Fruit fly (Drosophila melanogaster): Measurements from ENCODE around the gene Pex7.
A peak's percentile ranks its signal among the peaks of the same experiment; 100 is the strongest.

The Pex7 gene

dm6 chr3L:8657429-8657754 is 10.4 kb downstream of the Pex7 start:
- TF ChIP-seq Dll (optimal IDR thresholded peaks at IDR 0.05) = no peak

DNA sequence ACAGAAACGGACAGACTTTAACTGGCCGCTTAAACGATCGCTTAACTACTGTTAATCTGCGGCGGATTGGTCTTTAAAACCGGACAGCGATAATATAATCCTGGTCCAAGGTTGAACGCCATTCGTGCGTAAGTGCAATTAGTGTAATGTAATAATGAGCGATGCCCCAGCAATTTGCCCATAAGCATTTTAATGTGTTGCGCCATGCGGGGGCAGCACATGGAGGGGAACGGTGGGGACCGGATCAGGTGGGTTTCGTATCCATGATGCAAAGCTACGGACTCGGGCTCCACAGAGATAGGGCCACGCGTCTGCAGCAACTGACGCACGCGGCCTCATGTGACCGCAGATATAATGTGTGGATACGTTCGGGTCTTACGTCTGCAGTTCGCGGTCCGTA is 10.8 kb downstream of the Pex7 start:
- TF ChIP-seq CG8478 (optimal IDR thresholded peaks at IDR 0.05) (no peak), EcR (GFP tag; optimal IDR thresholded peaks at IDR 0.05) (no peak), usp (GFP tag; optimal IDR thresholded peaks at IDR 0.05) (no peak), pan (optimal IDR thresholded peaks at IDR 0.05) (no peak), Dll (optimal IDR thresholded peaks at IDR 0.05) (no peak), psq (optimal IDR thresholded peaks at IDR 0.05) (no peak)

DNA sequence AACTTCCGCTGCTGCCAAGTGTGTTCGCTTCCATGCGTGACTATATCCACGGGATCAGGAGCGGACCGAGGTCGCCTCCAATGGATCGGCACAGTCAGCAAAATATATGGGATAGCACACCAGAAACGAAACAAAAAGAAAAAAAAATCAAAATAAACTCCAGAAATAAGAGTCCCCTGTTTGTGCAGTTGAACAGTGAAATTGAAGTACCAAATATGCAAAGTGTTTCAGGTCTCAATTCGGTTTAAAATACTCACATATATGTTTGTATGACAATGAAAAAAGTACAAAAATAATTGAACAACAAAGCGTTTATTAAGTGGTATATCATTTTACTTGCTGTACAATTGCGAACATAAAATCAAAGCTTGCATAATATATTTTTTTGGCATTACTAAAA is 12.7 kb downstream of the Pex7 start:
- TF ChIP-seq psq (optimal IDR thresholded peaks at IDR 0.05) (no peak), pan (optimal IDR thresholded peaks at IDR 0.05) (no peak), CG8478 (optimal IDR thresholded peaks at IDR 0.05) (no peak)

DNA sequence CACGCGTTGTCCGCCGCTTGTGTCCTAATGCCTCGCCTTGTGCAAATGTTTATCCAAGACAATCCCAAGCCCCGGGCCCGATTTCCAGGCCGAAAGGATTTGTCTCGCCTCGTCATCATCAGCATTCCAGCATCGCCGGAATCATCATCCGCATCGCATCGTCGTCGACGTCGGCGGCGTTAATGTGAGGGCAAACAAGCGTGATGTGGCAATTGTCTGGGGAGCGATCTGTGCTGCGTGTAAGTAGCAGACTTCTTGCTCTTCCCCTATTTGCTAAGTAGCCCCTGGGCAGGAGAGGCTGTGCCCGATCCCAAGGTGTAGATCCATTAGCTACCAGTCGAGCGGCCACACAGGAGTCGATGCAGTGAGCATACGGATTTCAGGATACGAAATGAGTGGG is 13.9 kb downstream of the Pex7 start:
- TF ChIP-seq usp (GFP tag; optimal IDR thresholded peaks at IDR 0.05) (no peak), EcR (GFP tag; optimal IDR thresholded peaks at IDR 0.05) (no peak), pan (optimal IDR thresholded peaks at IDR 0.05) (no peak), psq (optimal IDR thresholded peaks at IDR 0.05) (no peak), Dll (optimal IDR thresholded peaks at IDR 0.05) (no peak)

DNA sequence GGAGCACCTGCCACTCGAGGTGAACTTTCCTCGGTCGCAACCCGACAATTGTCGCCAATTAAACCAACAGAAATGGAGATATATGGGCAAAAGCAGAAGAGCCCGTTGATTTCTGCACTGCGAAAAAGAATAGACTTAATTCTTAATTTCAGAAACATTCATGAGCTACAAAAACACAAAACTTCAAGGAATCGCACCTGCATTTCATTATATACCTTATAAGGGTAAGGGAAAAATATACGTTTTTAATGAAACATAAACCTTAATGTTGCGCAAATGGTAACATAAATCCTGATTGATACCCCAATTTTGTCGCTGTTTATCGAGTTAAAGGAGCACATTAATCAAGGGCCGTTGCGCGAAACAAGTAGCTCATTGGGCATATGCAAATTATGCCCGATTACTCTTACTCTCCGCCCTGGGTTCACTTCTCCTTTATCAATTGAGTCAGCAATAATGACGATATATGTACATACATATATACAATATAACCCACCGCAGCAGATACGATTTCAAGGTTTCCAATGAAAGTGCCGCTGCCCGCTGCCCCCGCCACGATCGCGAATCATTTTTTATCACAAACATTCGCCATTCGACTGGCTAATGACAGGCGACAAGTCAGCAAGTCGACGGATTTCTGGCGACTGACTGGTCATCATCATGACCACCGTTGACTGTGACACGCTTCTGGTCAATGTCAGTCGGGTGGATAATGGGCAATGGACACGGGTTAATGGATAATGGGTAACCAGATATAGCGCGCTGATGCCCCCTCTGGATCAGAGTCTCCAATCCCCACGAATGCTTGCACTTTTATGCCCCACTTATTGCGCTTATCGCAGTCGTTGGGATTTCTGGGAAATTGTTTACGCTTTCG is 15.1 kb downstream of the Pex7 start:
- TF ChIP-seq pan (optimal IDR thresholded peaks at IDR 0.05) (no peak), usp (GFP tag; optimal IDR thresholded peaks at IDR 0.05) (no peak), Dll (optimal IDR thresholded peaks at IDR 0.05) (no peak), CG8478 (optimal IDR thresholded peaks at IDR 0.05) (no peak), psq (optimal IDR thresholded peaks at IDR 0.05) (no peak), EcR (GFP tag; optimal IDR thresholded peaks at IDR 0.05) (no peak)

DNA sequence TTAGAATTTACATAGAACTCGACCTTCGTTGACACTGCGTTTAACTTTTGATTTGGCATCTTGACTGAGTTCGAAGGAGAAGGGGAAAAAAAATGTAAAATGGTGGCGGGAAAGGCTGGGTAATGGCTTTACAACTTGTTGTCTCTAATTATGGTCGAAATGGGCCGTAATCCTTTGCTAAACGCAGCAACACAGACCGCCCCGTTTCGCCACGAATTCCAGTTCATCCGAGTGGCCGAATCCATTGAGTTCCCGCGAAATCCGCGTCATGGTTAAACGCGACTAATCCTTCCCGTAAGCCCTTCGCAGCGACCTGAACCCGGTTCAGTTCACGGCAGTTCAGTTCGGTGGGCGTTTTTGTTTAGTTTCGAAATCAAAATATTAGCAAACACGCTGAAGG is 19.2 kb downstream of the Pex7 start:
- TF ChIP-seq CG8478 (optimal IDR thresholded peaks at IDR 0.05) (no peak), pan (optimal IDR thresholded peaks at IDR 0.05) (no peak), usp (GFP tag; optimal IDR thresholded peaks at IDR 0.05) (no peak), EcR (GFP tag; optimal IDR thresholded peaks at IDR 0.05) (no peak), psq (optimal IDR thresholded peaks at IDR 0.05) (no peak), Dll (optimal IDR thresholded peaks at IDR 0.05) (no peak)

DNA sequence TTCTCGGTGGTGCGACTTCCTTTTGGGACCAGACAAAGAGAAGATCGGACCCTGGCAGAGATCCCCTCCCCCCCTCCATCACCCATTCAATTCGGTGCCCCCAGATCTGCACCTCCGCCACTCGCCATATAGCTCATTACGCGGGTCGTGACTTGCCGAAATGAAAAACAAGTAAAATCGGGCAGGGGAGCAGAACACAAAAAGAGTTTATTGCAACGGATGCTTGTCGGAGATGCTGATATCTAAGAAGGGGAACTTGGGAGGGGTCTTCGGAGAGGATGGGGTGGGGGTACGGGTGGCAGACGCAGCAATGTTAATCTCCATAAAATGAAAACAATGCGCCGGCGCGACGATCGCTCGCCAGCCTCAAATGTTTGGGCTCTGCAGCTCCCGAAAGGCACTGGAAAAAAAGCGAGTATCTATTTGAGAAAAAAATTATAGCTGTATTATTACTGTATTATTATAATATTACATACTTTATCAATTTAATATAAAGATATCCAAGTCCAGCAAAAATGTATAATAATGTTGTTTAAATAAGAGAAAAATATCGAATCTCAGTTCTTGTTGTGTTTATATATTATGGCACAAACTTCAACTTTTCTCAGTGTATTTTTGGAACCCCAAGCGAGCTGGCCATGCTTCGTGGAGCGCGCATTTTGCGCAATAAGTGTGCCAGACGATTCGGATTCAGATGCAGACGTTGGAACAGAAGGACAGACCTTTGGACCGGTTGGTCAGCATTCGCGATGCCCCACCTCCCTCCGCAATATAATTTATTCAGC is 21.1 kb downstream of the Pex7 start:
- TF ChIP-seq Dll (optimal IDR thresholded peaks at IDR 0.05) (no peak), EcR (GFP tag; optimal IDR thresholded peaks at IDR 0.05) (no peak), psq (optimal IDR thresholded peaks at IDR 0.05) (no peak), CG8478 (optimal IDR thresholded peaks at IDR 0.05) (no peak), usp (GFP tag; optimal IDR thresholded peaks at IDR 0.05) (no peak), pan (optimal IDR thresholded peaks at IDR 0.05) (no peak)

DNA sequence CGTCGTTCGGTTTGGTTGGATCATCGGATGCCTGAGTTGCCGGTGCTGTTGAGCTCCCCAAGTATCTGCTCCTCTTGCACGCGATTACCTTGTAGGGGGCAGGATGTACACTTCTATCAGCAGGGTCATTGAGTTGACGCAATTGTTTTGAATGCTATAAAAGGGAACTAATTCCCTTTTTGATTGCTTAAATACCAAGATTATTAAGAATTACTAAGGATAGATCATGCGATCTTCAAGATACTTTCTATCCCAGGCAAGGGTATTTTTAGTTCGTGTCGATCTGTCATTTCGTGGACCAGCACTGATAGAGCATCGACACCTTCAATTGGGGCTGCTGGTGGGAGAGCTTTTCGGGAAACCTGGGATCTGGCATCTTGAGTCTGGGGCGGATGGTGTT is 22.1 kb downstream of the Pex7 start:
- TF ChIP-seq pan (optimal IDR thresholded peaks at IDR 0.05) (peak; percentile 62), EcR (GFP tag; optimal IDR thresholded peaks at IDR 0.05) (peak in 1 of 2 experiments; percentile 47), CG8478 (optimal IDR thresholded peaks at IDR 0.05) (no peak)

dm6 chr3L:8669847-8670622 is 23.1 kb downstream of the Pex7 start:
- no peak for TF ChIP-seq pan (optimal IDR thresholded peaks at IDR 0.05)

dm6 chr3L:8670983-8671382 is 24.0 kb downstream of the Pex7 start:
- TF ChIP-seq usp (GFP tag; optimal IDR thresholded peaks at IDR 0.05) (no peak), psq (optimal IDR thresholded peaks at IDR 0.05) (no peak), Dll (optimal IDR thresholded peaks at IDR 0.05) (no peak), EcR (GFP tag; optimal IDR thresholded peaks at IDR 0.05) (no peak)

DNA sequence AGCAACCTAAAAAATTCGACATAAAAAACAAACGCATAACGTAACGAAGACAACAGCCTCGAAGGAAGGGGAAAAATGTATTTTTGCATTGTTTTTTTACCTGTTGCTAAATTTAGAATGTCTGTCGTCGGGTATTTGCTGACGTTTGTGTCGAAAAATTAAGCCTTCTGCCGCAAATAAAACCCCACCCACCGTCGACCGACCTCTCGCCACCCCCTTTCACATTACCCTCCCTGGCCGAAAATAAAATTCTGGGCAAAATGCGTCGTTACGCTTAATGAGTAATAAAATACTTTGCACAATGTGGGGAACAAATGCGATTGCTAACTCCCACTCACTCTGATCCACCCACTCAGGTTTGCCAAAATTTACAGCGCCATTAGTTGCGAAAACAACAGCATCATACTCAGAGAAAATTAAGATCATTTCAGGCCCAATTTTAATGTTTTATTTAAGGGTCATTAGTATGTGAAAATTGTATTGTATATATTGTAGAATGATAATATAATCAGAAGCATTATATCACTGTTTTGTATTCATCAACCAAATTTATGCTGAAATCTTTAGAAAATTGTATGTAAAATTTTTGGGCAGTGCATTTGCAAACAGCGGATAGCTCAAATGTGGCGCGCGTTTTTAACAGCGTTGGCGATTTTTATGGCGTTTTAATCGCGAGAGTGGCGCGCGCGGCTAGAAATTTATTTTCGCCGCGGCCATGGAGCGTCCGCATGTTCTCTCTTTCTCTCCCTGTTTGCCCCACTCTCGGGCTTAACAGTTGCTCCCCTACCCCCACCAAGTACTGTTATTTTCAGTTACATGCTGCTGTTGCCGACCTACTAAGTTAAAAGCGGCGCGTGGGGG is 25.5 kb downstream of the Pex7 start:
- no peak for TF ChIP-seq usp (GFP tag; optimal IDR thresholded peaks at IDR 0.05)
- peak; percentile 43 for TF ChIP-seq Dll (optimal IDR thresholded peaks at IDR 0.05)

- TF ChIP-seq psq (optimal IDR thresholded peaks at IDR 0.05) (no peak), usp (GFP tag; optimal IDR thresholded peaks at IDR 0.05) (no peak), CG8478 (optimal IDR thresholded peaks at IDR 0.05) (no peak), Dll (optimal IDR thresholded peaks at IDR 0.05) (no peak), pan (optimal IDR thresholded peaks at IDR 0.05) (no peak), EcR (GFP tag; optimal IDR thresholded peaks at IDR 0.05) (no peak)
Observed at dm6 chr3L:8673377-8674000, 26.5 kb downstream of the Pex7 start.
